Worm (Caenorhabditis elegans) whole organism, young adult: ENCODE measurements around the gene K09A9.6.

Experiments
- C17E4.6 ChIP-seq: fragments of 200-800 bp; sonication (Bioruptor generic); IDR thresholded peaks from 2 replicates; pipeline ENCODE4 v1.3.6; 2022; ENCODE audit warnings: missing genetic modification reagents, missing genetic modification characterization, missing compliant biosample characterization
- D2030.7 ChIP-seq: fragments of 200-800 bp; sonication (Bioruptor generic); IDR thresholded peaks from 2 replicates; pipeline ENCODE4 v1.3.6; 2022; ENCODE audit warnings: missing genetic modification reagents, missing genetic modification characterization, missing compliant biosample characterization
- F49E8.2 ChIP-seq: sonication (generic microtip); optimal IDR thresholded peaks from 3 replicates; lab custom pipeline; 2017; ENCODE audit warnings: missing genetic modification characterization, mild to moderate bottlenecking, missing compliant biosample characterization, antibody characterized with exemption, moderate library complexity; ENCODE audit not compliant: insufficient read depth
- F55B11.4 ChIP-seq: sonication (generic microtip); optimal IDR thresholded peaks from 2 replicates; lab custom pipeline; 2016; ENCODE audit warnings: missing compliant biosample characterization, missing genetic modification characterization, borderline replicate concordance; ENCODE audit not compliant: insufficient read depth
- K11D2.4 ChIP-seq: fragments of 200-800 bp; sonication (Bioruptor generic); IDR thresholded peaks from 2 replicates; pipeline ENCODE4 v1.3.6; 2022; ENCODE audit warnings: missing genetic modification reagents, missing genetic modification characterization, missing compliant biosample characterization
- K12H6.12 ChIP-seq: fragments of 200-800 bp; sonication (Bioruptor generic); optimal IDR thresholded peaks from 2 replicates; lab custom pipeline; 2018; ENCODE audit warnings: mild to moderate bottlenecking, missing genetic modification characterization, missing compliant biosample characterization
- attf-3 ChIP-seq: fragments of 200-800 bp; sonication (Bioruptor generic); conservative IDR thresholded peaks from 2 replicates; pipeline ENCODE4 v1.3.6; 2022; ENCODE audit warnings: missing genetic modification reagents, missing genetic modification characterization, missing compliant biosample characterization
- attf-5 ChIP-seq: fragments of 200-800 bp; sonication (Bioruptor generic); optimal IDR thresholded peaks from 2 replicates; lab custom pipeline; 2018; ENCODE audit warnings: mild to moderate bottlenecking, missing genetic modification characterization, missing compliant biosample characterization
- cebp-2 ChIP-seq: fragments of 200-800 bp; sonication (Bioruptor generic); IDR thresholded peaks from 2 replicates; pipeline ENCODE4 v1.3.6; 2022; ENCODE audit warnings: missing genetic modification characterization, missing compliant biosample characterization
- ceh-79 ChIP-seq: sonication (generic microtip); optimal IDR thresholded peaks from 2 replicates; lab custom pipeline; 2017; ENCODE audit warnings: mild to moderate bottlenecking, missing genetic modification characterization, missing compliant biosample characterization
- ceh-91 ChIP-seq: fragments of 200-800 bp; sonication (Bioruptor generic); IDR thresholded peaks from 2 replicates; pipeline ENCODE4 v1.3.6; 2022; ENCODE audit warnings: missing genetic modification reagents, missing genetic modification characterization, missing compliant biosample characterization
- chd-7 ChIP-seq: sonication (generic microtip); optimal IDR thresholded peaks from 2 replicates; lab custom pipeline; 2016; ENCODE audit warnings: mild to moderate bottlenecking, missing genetic modification characterization, moderate library complexity, missing compliant biosample characterization
- egl-18 ChIP-seq: fragments of 200-800 bp; sonication (Bioruptor generic); IDR thresholded peaks from 2 replicates; pipeline ENCODE4 v1.3.6; 2022; ENCODE audit warnings: missing genetic modification reagents, missing genetic modification characterization, missing compliant biosample characterization
- egrh-3 ChIP-seq: fragments of 200-800 bp; sonication (Bioruptor generic); IDR thresholded peaks from 2 replicates; pipeline ENCODE4 v1.3.6; 2022; ENCODE audit warnings: missing genetic modification reagents, missing genetic modification characterization, missing compliant biosample characterization
- fkh-3 ChIP-seq: sonication (generic microtip); optimal IDR thresholded peaks from 2 replicates; lab custom pipeline; 2016; ENCODE audit warnings: mild to moderate bottlenecking, missing genetic modification characterization, missing compliant biosample characterization
- him-1 ChIP-seq: sonication (generic microtip); optimal IDR thresholded peaks from 2 replicates; lab custom pipeline; 2016; ENCODE audit warnings: missing genotype, missing genetic modification reagents, missing genetic modification characterization, missing compliant biosample characterization
- hmg-1.2 ChIP-seq: fragments of 200-800 bp; sonication (Bioruptor generic); IDR thresholded peaks from 2 replicates; pipeline ENCODE4 v1.3.6; 2022; ENCODE audit warnings: missing genetic modification reagents, missing genetic modification characterization, missing compliant biosample characterization
- hmg-20 ChIP-seq: fragments of 200-800 bp; sonication (Bioruptor generic); IDR thresholded peaks from 2 replicates; pipeline ENCODE4 v1.3.6; 2022; ENCODE audit warnings: missing genetic modification reagents, missing genetic modification characterization, missing compliant biosample characterization
- let-607 ChIP-seq, 2 experiments: fragments of 200-800 bp in 1 of 2; sonication (Bioruptor generic) in 1 of 2; sonication (generic microtip) in 1 of 2; optimal IDR thresholded peaks; 2 replicates each; lab custom pipeline; 2016 to 2018; ENCODE audit warnings: mild to moderate bottlenecking in 2 of 2, missing compliant biosample characterization in 2 of 2, missing genetic modification characterization in 2 of 2, moderate library complexity in 2 of 2, missing genotype in 1 of 2
- lir-1 ChIP-seq: fragments of 200-800 bp; sonication (Bioruptor generic); conservative IDR thresholded peaks from 2 replicates; pipeline ENCODE4 v1.3.6; 2022; ENCODE audit warnings: missing genetic modification reagents, missing genetic modification characterization, missing compliant biosample characterization
- lsy-27 ChIP-seq: sonication (generic microtip); optimal IDR thresholded peaks from 2 replicates; lab custom pipeline; 2017; ENCODE audit warnings: missing genetic modification characterization, mild to moderate bottlenecking, missing compliant biosample characterization, antibody characterized with exemption, missing genotype, borderline replicate concordance; ENCODE audit not compliant: insufficient read depth
- madf-10 ChIP-seq: sonication (generic microtip); optimal IDR thresholded peaks from 2 replicates; lab custom pipeline; 2016; ENCODE audit warnings: mild to moderate bottlenecking, missing genetic modification characterization, missing compliant biosample characterization
- madf-8 ChIP-seq: fragments of 200-800 bp; sonication (Bioruptor generic); conservative IDR thresholded peaks from 2 replicates; pipeline ENCODE4 v1.3.6; 2022; ENCODE audit warnings: missing genetic modification reagents, missing genetic modification characterization, missing compliant biosample characterization
- mes-4 ChIP-seq: sonication (generic microtip); optimal IDR thresholded peaks from 2 replicates; lab custom pipeline; 2016; ENCODE audit warnings: missing genotype, missing genetic modification characterization, missing compliant biosample characterization
- nhr-90 ChIP-seq: sonication (generic microtip); optimal IDR thresholded peaks from 2 replicates; lab custom pipeline; 2016; ENCODE audit warnings: missing genotype, mild to moderate bottlenecking, missing genetic modification characterization, missing compliant biosample characterization
- pbrm-1 ChIP-seq: fragments of 200-800 bp; sonication (Bioruptor generic); IDR thresholded peaks from 2 replicates; pipeline ENCODE4 v1.3.6; 2022; ENCODE audit warnings: missing genetic modification reagents, missing genetic modification characterization, missing compliant biosample characterization
- rpc-1 ChIP-seq, 2 experiments: fragments of 150-350 bp in 1 of 2; sonication (generic microtip) in 1 of 2; optimal IDR thresholded peaks; 2 replicates each; lab custom pipeline; 2014 to 2018; ENCODE audit warnings: missing biosample characterization in 1 of 2, missing genetic modification characterization in 1 of 2, missing genetic modification reagents in 1 of 2, missing genotype in 1 of 2
- snpc-1.1 ChIP-seq: sonication (generic microtip); optimal IDR thresholded peaks from 2 replicates; lab custom pipeline; 2017; ENCODE audit warnings: missing genetic modification characterization, mild to moderate bottlenecking, missing compliant biosample characterization, antibody characterized with exemption, moderate library complexity, missing genotype, missing genetic modification reagents; ENCODE audit not compliant: insufficient read depth
- snpc-4 ChIP-seq, 5 experiments: fragments of 150-350 bp in 1 of 5; sonication (generic microtip) in 4 of 5; optimal IDR thresholded peaks; 2 replicates each; lab custom pipeline; 2014 to 2018; ENCODE audit warnings: missing genetic modification characterization in 5 of 5, missing biosample characterization in 3 of 5, antibody characterized with exemption in 2 of 5, mild to moderate bottlenecking in 2 of 5, missing compliant biosample characterization in 2 of 5, missing genotype in 2 of 5, moderate library complexity in 2 of 5, missing genetic modification reagents in 1 of 5
- tbx-9 ChIP-seq: sonication (generic microtip); optimal IDR thresholded peaks from 2 replicates; lab custom pipeline; 2016; ENCODE audit warnings: borderline replicate concordance, missing genetic modification characterization, inconsistent platforms, missing compliant biosample characterization
- unc-130 ChIP-seq: sonication (generic microtip); optimal IDR thresholded peaks from 2 replicates; lab custom pipeline; 2016; ENCODE audit warnings: missing genetic modification reagents, missing genetic modification characterization, missing compliant biosample characterization
- unc-62 ChIP-seq: fragments of 150-350 bp; optimal IDR thresholded peaks from 2 replicates; lab custom pipeline; 2014; ENCODE audit warnings: missing biosample characterization, missing genetic modification reagents, missing genetic modification characterization
- zfh-2 ChIP-seq: fragments of 200-800 bp; sonication (Bioruptor generic); conservative IDR thresholded peaks from 2 replicates; pipeline ENCODE4 v1.3.6; 2022; ENCODE audit warnings: missing genetic modification reagents, missing genetic modification characterization, missing compliant biosample characterization
- ztf-22 ChIP-seq: fragments of 200-800 bp; sonication (Bioruptor generic); optimal IDR thresholded peaks from 2 replicates; lab custom pipeline; 2018; ENCODE audit warnings: mild to moderate bottlenecking, missing genetic modification characterization, moderate library complexity, missing compliant biosample characterization
- ztf-3 ChIP-seq: fragments of 200-800 bp; sonication (Bioruptor generic); optimal IDR thresholded peaks from 2 replicates; lab custom pipeline; 2018; ENCODE audit warnings: mild to moderate bottlenecking, missing genetic modification characterization, missing compliant biosample characterization

K09A9.6 gene

DNA sequence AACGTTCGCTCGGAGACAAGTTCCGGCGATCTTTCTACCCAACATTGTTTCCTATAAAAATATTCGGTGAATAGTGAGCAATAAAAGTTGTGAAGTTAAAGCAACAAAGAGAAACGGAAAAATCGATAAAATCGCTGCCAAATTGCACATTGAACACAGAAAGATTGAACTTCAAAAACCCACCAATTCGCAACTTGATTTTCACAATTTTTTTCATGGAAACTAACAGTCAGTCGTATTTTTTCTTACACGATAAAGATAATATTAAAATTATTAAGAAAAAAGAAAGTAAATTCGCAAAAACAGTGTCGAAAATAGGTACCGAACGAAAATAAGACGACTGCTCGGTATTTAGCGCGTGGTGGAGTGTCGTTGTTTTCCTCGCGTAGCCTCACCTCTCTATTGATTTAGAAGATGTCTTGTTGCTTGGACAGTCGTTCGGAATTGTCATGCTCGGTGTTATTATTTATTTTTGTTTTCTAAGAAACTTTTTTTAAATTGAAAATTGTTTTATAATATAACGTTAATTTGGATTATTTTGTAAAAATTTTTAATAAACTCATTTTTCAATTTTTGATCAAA is 13.4 kb downstream of the K09A9.6 start, which contains the start of gene gas-1:
gas-1 (minus strand) TSS at position 51 of the 582 bp plus-strand sequence.
- TF ChIP-seq snpc-1.1 (tag; lab: Kevin White, UChicago), result no peak
- TF ChIP-seq attf-3 (GFP tag; lab: Robert Waterston, UW), result peak; percentile 88
- peak; percentile 10; the same call in 1 of the 2 replicates for TF ChIP-seq hmg-1.2

DNA sequence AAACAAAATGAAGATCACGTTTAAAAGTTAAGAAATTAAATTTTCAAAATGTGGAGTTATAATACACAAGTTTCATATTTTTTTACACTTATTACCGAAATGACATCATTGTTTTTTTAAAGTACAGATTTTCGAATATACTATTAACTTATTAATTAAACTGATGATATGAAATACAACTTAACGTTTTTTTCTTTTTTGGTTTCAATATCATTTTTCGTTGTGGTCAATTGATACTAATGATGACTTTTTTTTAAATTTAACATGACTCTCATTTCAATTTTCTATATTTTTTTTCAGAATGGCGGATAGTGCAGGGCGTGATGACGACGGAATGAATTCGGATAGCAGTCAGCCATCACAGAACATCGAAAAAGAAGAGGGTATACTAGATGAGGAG is 14.0 kb downstream of the K09A9.6 start, which contains the start of gene usp-33:
usp-33 (plus strand) TSS at position 301 of the 400 bp plus-strand sequence.
- TF ChIP-seq egl-18 (GFP tag; lab: Robert Waterston, UW), result no peak
- TF ChIP-seq cebp-2 (GFP tag; lab: Robert Waterston, UW), result no peak
- TF ChIP-seq lir-1 (GFP tag; lab: Robert Waterston, UW), result no peak
- no peak for TF ChIP-seq pbrm-1 (GFP tag; lab: Robert Waterston, UW)
- no peak for TF ChIP-seq mes-4 (tag; lab: Kevin White, UChicago)
- TF ChIP-seq ceh-79 (tag; lab: Kevin White, UChicago), result no peak
- no peak for TF ChIP-seq chd-7 (tag; lab: Kevin White, UChicago)
- TF ChIP-seq ztf-3 (GFP tag; lab: Kevin White, UChicago), result no peak
- TF ChIP-seq ceh-91 (GFP tag; lab: Robert Waterston, UW), result no peak
- TF ChIP-seq F55B11.4 (tag; lab: Kevin White, UChicago), result no peak
- TF ChIP-seq fkh-3 (tag; lab: Kevin White, UChicago), result no peak
- no peak for TF ChIP-seq K11D2.4
- TF ChIP-seq C17E4.6 (GFP tag; lab: Robert Waterston, UW), result no peak
- TF ChIP-seq unc-62 (GFP tag; lab: Kevin White, UChicago), result no peak

DNA sequence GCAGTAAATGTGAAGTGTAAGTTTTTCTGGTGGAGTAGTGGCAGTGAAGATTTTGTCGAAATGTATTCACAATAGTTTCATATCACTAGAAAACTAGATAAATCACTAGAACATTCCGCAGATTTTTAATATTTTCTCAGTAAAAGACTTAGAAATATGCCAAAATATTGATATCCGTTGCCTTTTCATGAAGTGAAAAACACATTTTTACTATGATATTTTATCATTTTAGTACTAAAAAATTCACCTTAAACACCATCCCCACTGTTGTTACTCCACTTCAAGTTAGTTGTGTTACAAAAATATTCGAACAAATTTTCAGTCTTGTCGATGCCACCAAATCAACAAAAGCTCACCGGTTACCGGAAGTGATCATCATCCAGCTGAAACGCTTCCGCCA is 16.3 kb downstream of the K09A9.6 start:
- TF ChIP-seq madf-8 (GFP tag; lab: Robert Waterston, UW) (no peak), him-1 (tag; lab: Kevin White, UChicago) (no peak), ztf-22 (GFP tag; lab: Kevin White, UChicago) (no peak), nhr-90 (no peak), K12H6.12 (no peak), attf-5 (GFP tag; lab: Kevin White, UChicago) (no peak), unc-130 (no peak), madf-10 (no peak)

DNA sequence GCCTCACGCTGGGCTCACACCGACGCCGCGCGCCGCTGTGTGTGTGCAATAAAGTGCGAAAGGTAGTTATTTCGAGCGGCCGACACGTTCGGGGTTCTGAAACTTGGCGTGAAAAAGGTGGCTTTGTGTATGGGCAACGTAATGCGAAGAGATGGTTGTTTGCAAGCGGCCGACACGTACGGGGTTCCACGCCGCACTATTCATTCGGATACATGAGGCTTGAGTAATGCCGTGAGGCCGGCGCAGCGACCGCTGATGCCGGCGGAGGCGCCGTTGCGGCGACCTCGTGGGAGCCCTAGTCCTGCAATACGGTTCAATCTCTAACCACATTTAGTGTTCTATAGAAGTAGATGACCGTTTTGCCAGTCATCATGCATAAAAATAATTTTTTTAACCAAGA is 17.0 kb downstream of the K09A9.6 start:
- TF ChIP-seq lsy-27 (tag; lab: Kevin White, UChicago) (no peak), zfh-2 (GFP tag; lab: Robert Waterston, UW) (peak; percentile 83), hmg-20 (GFP tag; lab: Robert Waterston, UW) (no peak), tbx-9 (tag; lab: Kevin White, UChicago) (no peak), rpc-1 (optimal IDR thresholded peaks at IDR 0.05; lab: Kevin White, UChicago) (no peak), rpc-1 (tag; optimal IDR thresholded peaks at IDR 0.05; lab: Kevin White, UChicago) (no peak), egrh-3 (GFP tag; lab: Robert Waterston, UW) (no peak), let-607 (tag; optimal IDR thresholded peaks at IDR 0.05; lab: Kevin White, UChicago) (no peak), unc-62 (GFP tag; lab: Kevin White, UChicago) (no peak), snpc-4 (GFP tag; optimal IDR thresholded peaks at IDR 0.05; lab: Kevin White, UChicago) (no peak), snpc-4 (tag; optimal IDR thresholded peaks at IDR 0.05; lab: Kevin White, UChicago) (peak in 2 of 4 experiments; percentile 7 to 36), F49E8.2 (tag; lab: Kevin White, UChicago) (no peak), attf-3 (GFP tag; lab: Robert Waterston, UW) (no peak), D2030.7 (GFP tag; lab: Robert Waterston, UW) (0 out of 2 replicates have a peak, but pooled peaks have one; percentile 20)
